Fruit fly (Drosophila melanogaster) S2 (cell line): Measurements from ENCODE around the gene CG11342.

Experiments
- CG8478 ChIP-seq: fragments of >200 bp; optimal IDR thresholded peaks from 2 replicates; lab custom pipeline; 2018
- CTCF ChIP-seq, 2 experiments: fragments of >200 bp; optimal IDR thresholded peaks; 2 replicates each; lab custom pipeline; 2018

DNA sequence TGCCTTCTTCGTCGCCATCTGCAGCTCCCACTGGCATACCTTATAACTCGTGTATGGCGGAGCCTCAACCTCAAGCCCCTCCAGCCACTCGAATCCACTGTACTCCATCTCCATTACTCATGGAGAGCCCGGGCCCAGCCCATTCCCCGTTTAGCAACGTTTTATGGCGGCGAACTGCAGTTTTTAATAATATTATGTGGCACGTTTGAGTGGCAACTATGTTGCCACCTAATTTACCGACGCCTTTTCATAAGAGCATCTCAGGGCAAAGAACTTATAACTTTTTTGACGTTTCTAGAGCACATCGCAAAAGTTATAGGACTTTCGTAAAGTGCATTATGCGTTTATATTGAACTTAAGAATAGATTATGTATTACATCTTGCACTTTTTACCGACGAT lies 15.2 kb downstream of the CG11342 start:
- TF ChIP-seq CG8478 = no peak
- no peak for TF ChIP-seq CTCF (optimal IDR thresholded peaks at IDR 0.05; lab: Kevin White, UChicago)
